Fruit fly (Drosophila melanogaster) S2 (cell line): ENCODE results near the gene CG33098.

Experiments
- CG8478 ChIP-seq: fragments of >200 bp; optimal IDR thresholded peaks from 2 replicates; lab custom pipeline; 2018
- CTCF ChIP-seq, 2 experiments: fragments of >200 bp; optimal IDR thresholded peaks; 2 replicates each; lab custom pipeline; 2018

The CG33098 gene

dm6 chr3R:12422379-12422975, 35.5 kb downstream of the CG33098 start, which contains the start of the genes Scgbeta and CG17202:
Gene Scgbeta, minus strand, starts transcription at chr3R:12422429.
Gene CG17202, plus strand, starts transcription at chr3R:12422768.
- TF ChIP-seq CTCF (optimal IDR thresholded peaks at IDR 0.05; lab: Kevin White, UChicago) (peak; percentile 20 to 23), CG8478 (no peak)

- TF ChIP-seq CTCF (optimal IDR thresholded peaks at IDR 0.05; lab: Kevin White, UChicago) = no peak
- TF ChIP-seq CG8478 = no peak
Observed at dm6 chr3R:12423997-12424396, 37.0 kb downstream of the CG33098 start.

dm6 chr3R:12425510-12426309, 38.7 kb downstream of the CG33098 start, which contains the start of gene Pp1-87B:
Gene Pp1-87B, minus strand, starts transcription at chr3R:12425917.
- TF ChIP-seq CG8478 (no peak), CTCF (optimal IDR thresholded peaks at IDR 0.05; lab: Kevin White, UChicago) (peak in 1 of 2 experiments; percentile 12)

dm6 chr3R:12426310-12426653, 39.3 kb downstream of the CG33098 start, which contains the start of gene NANS:
Gene NANS, plus strand, starts transcription at chr3R:12426578.
- TF ChIP-seq CTCF (optimal IDR thresholded peaks at IDR 0.05; lab: Kevin White, UChicago) (no peak), CG8478 (no peak)

dm6 chr3R:12429120-12429610, 42.2 kb downstream of the CG33098 start, which contains the start of the genes CG5641 and CG5245:
Gene CG5641, minus strand, starts transcription at chr3R:12429282.
Gene CG5245, plus strand, starts transcription at chr3R:12429560.
- no peak for TF ChIP-seq CTCF (optimal IDR thresholded peaks at IDR 0.05; lab: Kevin White, UChicago)
- TF ChIP-seq CG8478 = no peak

dm6 chr3R:12431030-12431489, 44.1 kb downstream of the CG33098 start, which contains the start of gene Prosalpha2:
Gene Prosalpha2, plus strand, starts transcription at chr3R:12431321.
- TF ChIP-seq CG8478 (no peak), CTCF (optimal IDR thresholded peaks at IDR 0.05; lab: Kevin White, UChicago) (no peak)

dm6 chr3R:12433764-12434163, 46.8 kb downstream of the CG33098 start, which contains the start of the genes Aos1 and Srlp:
Gene Aos1, minus strand, starts transcription at chr3R:12433822.
Gene Srlp, plus strand, starts transcription at chr3R:12434098.
- TF ChIP-seq CTCF (optimal IDR thresholded peaks at IDR 0.05; lab: Kevin White, UChicago) (no peak), CG8478 (no peak)

- TF ChIP-seq CG8478 (no peak), CTCF (optimal IDR thresholded peaks at IDR 0.05; lab: Kevin White, UChicago) (no peak)
Observed at dm6 chr3R:12435948-12436347, 49.0 kb downstream of the CG33098 start, which contains the start of gene Desat2. Gene Desat2, plus strand, starts transcription at chr3R:12436248.
